Worm (Caenorhabditis elegans) whole organism, L1 larva: Measurements from ENCODE around the gene sre-38.

Experiments
- fos-1 ChIP-seq: fragments of 150-350 bp; optimal IDR thresholded peaks from 2 replicates; lab custom pipeline; 2014; ENCODE audit warnings: missing biosample characterization, missing genetic modification characterization
- nhr-237 ChIP-seq: fragments of 150-350 bp; optimal IDR thresholded peaks from 2 replicates; lab custom pipeline; 2014; ENCODE audit warnings: missing biosample characterization, missing genetic modification characterization
- unc-130 ChIP-seq: fragments of 150-350 bp; optimal IDR thresholded peaks from 2 replicates; lab custom pipeline; 2017; ENCODE audit warnings: missing biosample characterization, missing genetic modification characterization, inconsistent platforms
- unc-86 ChIP-seq: sonication (generic microtip); optimal IDR thresholded peaks from 2 replicates; lab custom pipeline; 2016; ENCODE audit warnings: missing genetic modification characterization, missing compliant biosample characterization

DNA sequence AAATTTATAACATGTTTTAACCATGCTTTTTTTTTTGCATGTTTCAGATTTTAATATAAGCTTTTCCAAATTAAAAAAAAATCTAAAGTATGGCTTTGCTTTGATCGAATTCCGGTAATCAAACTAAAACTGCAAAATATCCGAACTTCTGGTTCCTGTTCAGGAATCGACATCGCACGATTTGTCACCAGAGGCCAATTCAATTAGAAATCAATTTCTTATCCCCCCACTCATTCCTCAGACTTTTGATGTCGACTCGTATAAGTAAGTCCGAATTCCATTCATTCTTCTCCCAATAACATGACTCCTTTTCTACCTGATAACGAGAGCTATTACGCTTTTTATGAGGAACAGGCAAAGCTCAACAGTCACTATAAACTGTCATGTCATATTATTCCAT, 9.1 kb upstream of the sre-38 start, which contains the start of gene srh-27:
- TF ChIP-seq nhr-237 (tag; lab: Kevin White, UChicago) (no peak), fos-1 (no peak), unc-130 (tag; lab: Kevin White, UChicago) (no peak), unc-86 (no peak)
